Worm (Caenorhabditis elegans): Measurements from ENCODE around the gene ZK688.9.

ZK688.9 gene

ce11 chrIII:7865238-7865761, 17.5 kb downstream of the ZK688.9 start, which contains the start of gene slc-17.3:
TSS of gene slc-17.3 (minus strand) at chrIII:7865288.
- TF ChIP-seq unc-55 (GFP tag; optimal IDR thresholded peaks at IDR 0.05) (no peak), pqm-1 (tag; optimal IDR thresholded peaks at IDR 0.05) (no peak), mec-3 (tag; optimal IDR thresholded peaks at IDR 0.05; ENCODE audit: borderline replicate concordance) (no peak), rnt-1 (tag; optimal IDR thresholded peaks at IDR 0.05) (no peak), ceh-34 (tag; optimal IDR thresholded peaks at IDR 0.05) (no peak), nhr-232 (tag; optimal IDR thresholded peaks at IDR 0.05) (no peak), ceh-22 (tag; optimal IDR thresholded peaks at IDR 0.05) (no peak), unc-3 (GFP tag; conservative IDR thresholded peaks at IDR 0.05) (no peak), unc-3 (tag; optimal IDR thresholded peaks at IDR 0.05) (no peak), Y22D7AL.16 (tag; optimal IDR thresholded peaks at IDR 0.05) (no peak), tbx-7 (tag; optimal IDR thresholded peaks at IDR 0.05) (no peak), ceh-6 (GFP tag; optimal IDR thresholded peaks at IDR 0.05) (no peak), C38D4.7 (GFP tag; optimal IDR thresholded peaks at IDR 0.05) (no peak)

- peak; percentile 11 for TF ChIP-seq unc-42 (tag; optimal IDR thresholded peaks at IDR 0.05)
- no peak for TF ChIP-seq fax-1 (tag; optimal IDR thresholded peaks at IDR 0.05)
These were observed 21.2 kb downstream of the ZK688.9 start, which contains the start of gene snr-5 for ce11 chrIII:7861535-7862120. TSS of gene snr-5 (plus strand) at chrIII:7862070.

- no peak for TF ChIP-seq sox-2 (GFP tag; IDR thresholded peaks at IDR 0.05)
- TF ChIP-seq nhr-232 (tag; optimal IDR thresholded peaks at IDR 0.05), result no peak
- TF ChIP-seq ceh-2 (tag; optimal IDR thresholded peaks at IDR 0.05), result no peak
- TF ChIP-seq gmeb-2 (tag; optimal IDR thresholded peaks at IDR 0.05), result no peak
- no peak for TF ChIP-seq odd-2 (tag; optimal IDR thresholded peaks at IDR 0.05)
- TF ChIP-seq tbx-7 (tag; optimal IDR thresholded peaks at IDR 0.05), result no peak
- TF ChIP-seq unc-42 (tag; optimal IDR thresholded peaks at IDR 0.05), result no peak
- TF ChIP-seq hlh-13 (GFP tag; optimal IDR thresholded peaks at IDR 0.05), result no peak
These were observed 21.9 kb downstream of the ZK688.9 start, which contains the start of gene cuc-1 for ce11 chrIII:7860885-7861284. TSS of gene cuc-1 (minus strand) at chrIII:7860985.

ce11 chrIII:7859313-7859712, 23.5 kb downstream of the ZK688.9 start, which contains the start of gene tomm-7:
TSS of gene tomm-7 (plus strand) at chrIII:7859613.
- no peak for TF ChIP-seq nhr-11 (tag; optimal IDR thresholded peaks at IDR 0.05)
- TF ChIP-seq pqm-1 (tag; optimal IDR thresholded peaks at IDR 0.05), result no peak
- TF ChIP-seq unc-42 (tag; optimal IDR thresholded peaks at IDR 0.05), result no peak
- no peak for TF ChIP-seq pax-1 (tag; optimal IDR thresholded peaks at IDR 0.05)
- TF ChIP-seq gmeb-2 (tag; optimal IDR thresholded peaks at IDR 0.05), result no peak
- TF ChIP-seq nhr-232 (tag; optimal IDR thresholded peaks at IDR 0.05), result no peak
- no peak for TF ChIP-seq syd-9 (tag; optimal IDR thresholded peaks at IDR 0.05)
- TF ChIP-seq fax-1 (tag; optimal IDR thresholded peaks at IDR 0.05), result no peak
- no peak for TF ChIP-seq dmd-4 (tag; optimal IDR thresholded peaks at IDR 0.05; ENCODE audit: borderline replicate concordance)
- no peak for TF ChIP-seq lin-11 (tag; optimal IDR thresholded peaks at IDR 0.05)
- no peak for TF ChIP-seq ceh-9 (tag; optimal IDR thresholded peaks at IDR 0.05)
- TF ChIP-seq C08G9.2 (tag; optimal IDR thresholded peaks at IDR 0.05), result no peak
- no peak for TF ChIP-seq ceh-24 (tag; optimal IDR thresholded peaks at IDR 0.05)
- no peak for TF ChIP-seq tbx-7 (tag; optimal IDR thresholded peaks at IDR 0.05)
- no peak for TF ChIP-seq ceh-48 (tag; optimal IDR thresholded peaks at IDR 0.05)
- no peak for TF ChIP-seq pros-1 (tag; optimal IDR thresholded peaks at IDR 0.05)
- no peak for TF ChIP-seq ceh-31 (tag; optimal IDR thresholded peaks at IDR 0.05)
- no peak for TF ChIP-seq ceh-34 (tag; optimal IDR thresholded peaks at IDR 0.05)
- TF ChIP-seq hlh-6 (tag; optimal IDR thresholded peaks at IDR 0.05), result no peak

- TF ChIP-seq ets-4 (tag; optimal IDR thresholded peaks at IDR 0.05) (peak; percentile 49), tbx-7 (tag; optimal IDR thresholded peaks at IDR 0.05) (peak; percentile 42), zip-5 (tag; optimal IDR thresholded peaks at IDR 0.05) (peak; percentile 47), hlh-8 (tag; optimal IDR thresholded peaks at IDR 0.05) (peak; percentile 1), tbx-2 (tag; optimal IDR thresholded peaks at IDR 0.05) (peak; percentile 14), unc-42 (tag; optimal IDR thresholded peaks at IDR 0.05) (peak; percentile 11), C08G9.2 (tag; optimal IDR thresholded peaks at IDR 0.05) (peak; percentile 73), elt-2 (tag; optimal IDR thresholded peaks at IDR 0.05) (peak; percentile 31), unc-3 (GFP tag; conservative IDR thresholded peaks at IDR 0.05) (no peak), unc-3 (tag; optimal IDR thresholded peaks at IDR 0.05) (no peak), pros-1 (tag; optimal IDR thresholded peaks at IDR 0.05) (no peak), ceh-31 (tag; optimal IDR thresholded peaks at IDR 0.05) (peak; percentile 77), pqm-1 (tag; optimal IDR thresholded peaks at IDR 0.05) (peak; percentile 33), fax-1 (tag; optimal IDR thresholded peaks at IDR 0.05) (peak; percentile 0), ceh-14 (tag; optimal IDR thresholded peaks at IDR 0.05) (peak; percentile 14), ceh-2 (tag; optimal IDR thresholded peaks at IDR 0.05) (peak; percentile 69), odd-2 (tag; optimal IDR thresholded peaks at IDR 0.05) (no peak), dve-1 (tag; optimal IDR thresholded peaks at IDR 0.05) (no peak)
These were observed 24.3 kb downstream of the ZK688.9 start, which contains the start of the genes coq-5 and ufm-1 for ce11 chrIII:7858407-7859029. TSS of gene coq-5 (minus strand) at chrIII:7858457. TSS of gene ufm-1 (plus strand) at chrIII:7858979.

Data from whole organism, late embryonic.